Fruit fly (Drosophila melanogaster) whole organism, adult: ENCODE measurements around the gene Ctr1B.
A peak's percentile ranks its signal among the peaks of the same experiment; 100 is the strongest.

Source experiments
- CG11617 ChIP-seq: fragments of 200-800 bp; sonication (Bioruptor generic); optimal IDR thresholded peaks from 2 replicates; lab custom pipeline; 2017; ENCODE audit warnings: mild to moderate bottlenecking, missing biosample characterization, missing genetic modification reagents, missing genetic modification characterization
- CG12768 ChIP-seq: fragments of 200-800 bp; sonication (Bioruptor generic); optimal IDR thresholded peaks from 2 replicates; lab custom pipeline; 2017; ENCODE audit warnings: missing biosample characterization, missing genetic modification characterization, mild to moderate bottlenecking, moderate library complexity, missing genetic modification reagents
- CG14711 ChIP-seq: fragments of 200-800 bp; sonication (Bioruptor generic); optimal IDR thresholded peaks from 2 replicates; lab custom pipeline; 2018; ENCODE audit warnings: missing biosample characterization, mild to moderate bottlenecking, missing genetic modification characterization, moderate library complexity
- CG1620 ChIP-seq: fragments of 200-800 bp; sonication (Bioruptor generic); optimal IDR thresholded peaks from 2 replicates; lab custom pipeline; 2016; ENCODE audit warnings: missing biosample characterization, missing genetic modification characterization
- CG33017 ChIP-seq: fragments of 200-800 bp; sonication (Bioruptor generic); optimal IDR thresholded peaks from 2 replicates; lab custom pipeline; 2018; ENCODE audit warnings: missing biosample characterization, mild to moderate bottlenecking, missing genetic modification characterization, moderate library complexity
- CG5204 ChIP-seq: fragments of 200-800 bp; sonication (Bioruptor generic); optimal IDR thresholded peaks from 2 replicates; lab custom pipeline; 2016; ENCODE audit warnings: missing biosample characterization, missing genetic modification characterization
- CG7045 ChIP-seq: fragments of 200-800 bp; sonication (Bioruptor generic); optimal IDR thresholded peaks from 2 replicates; lab custom pipeline; 2017; ENCODE audit warnings: missing biosample characterization, mild to moderate bottlenecking, missing genetic modification characterization
- CG7101 ChIP-seq: fragments of 200-800 bp; sonication (Bioruptor generic); optimal IDR thresholded peaks from 2 replicates; lab custom pipeline; 2018; ENCODE audit warnings: missing biosample characterization, mild to moderate bottlenecking, missing genetic modification characterization, moderate library complexity
- Clk ChIP-seq: fragments of 200-800 bp; sonication (Bioruptor generic); optimal IDR thresholded peaks from 2 replicates; lab custom pipeline; 2017; ENCODE audit warnings: missing biosample characterization, missing genetic modification characterization
- Crg-1 ChIP-seq: fragments of 200-800 bp; sonication (Bioruptor generic); optimal IDR thresholded peaks from 2 replicates; lab custom pipeline; 2016; ENCODE audit warnings: missing biosample characterization, missing genetic modification characterization
- Hr96 ChIP-seq: fragments of 200-800 bp; sonication (Bioruptor generic); optimal IDR thresholded peaks from 2 replicates; lab custom pipeline; 2016; ENCODE audit warnings: missing biosample characterization, missing genetic modification characterization
- Mnt ChIP-seq: fragments of 200-800 bp; sonication (Bioruptor generic); optimal IDR thresholded peaks from 2 replicates; lab custom pipeline; 2016; ENCODE audit warnings: missing biosample characterization, mild to moderate bottlenecking, missing genetic modification characterization
- bab1 ChIP-seq: fragments of 200-800 bp; sonication (Bioruptor generic); optimal IDR thresholded peaks from 3 replicates; lab custom pipeline; 2019; ENCODE audit warnings: missing biosample characterization, mild to moderate bottlenecking, missing genetic modification characterization, moderate library complexity
- cic ChIP-seq: fragments of 200-800 bp; sonication (Bioruptor generic); optimal IDR thresholded peaks from 2 replicates; lab custom pipeline; 2017; ENCODE audit warnings: missing biosample characterization, mild to moderate bottlenecking, missing genetic modification characterization, moderate library complexity
- cnc ChIP-seq, 2 experiments: fragments of >200 bp; optimal IDR thresholded peaks; 2 replicates each; lab custom pipeline; 2017
- kay ChIP-seq: fragments of 200-800 bp; sonication (Bioruptor generic); peaks from one replicate; lab custom pipeline; 2016; ENCODE audit warnings: missing biosample characterization, missing genetic modification characterization, borderline replicate concordance
- ovo ChIP-seq: fragments of 200-800 bp; sonication (Bioruptor generic); optimal IDR thresholded peaks from 2 replicates; lab custom pipeline; 2016; ENCODE audit warnings: missing biosample characterization, missing genetic modification characterization
- pad ChIP-seq: fragments of 200-800 bp; sonication (Bioruptor generic); optimal IDR thresholded peaks from 3 replicates; lab custom pipeline; 2017; ENCODE audit warnings: missing biosample characterization, missing genetic modification characterization, mild to moderate bottlenecking, moderate library complexity, missing genetic modification reagents
- tj ChIP-seq: fragments of 200-800 bp; sonication (Bioruptor generic); optimal IDR thresholded peaks from 3 replicates; lab custom pipeline; 2017; ENCODE audit warnings: missing biosample characterization, mild to moderate bottlenecking, missing genetic modification characterization, moderate library complexity
- toe ChIP-seq: fragments of 200-800 bp; sonication (Bioruptor generic); optimal IDR thresholded peaks from 2 replicates; lab custom pipeline; 2016; ENCODE audit warnings: missing biosample characterization, missing genetic modification characterization

The Ctr1B gene

dm6 chr3R:8347835-8348234, 30.4 kb downstream of the Ctr1B start:
- TF ChIP-seq cnc (optimal IDR thresholded peaks at IDR 0.05; lab: Kevin White, UChicago) (no peak), CG1620 (GFP tag; lab: Kevin White, UChicago) (no peak), CG14711 (no peak), CG5204 (GFP tag; lab: Kevin White, UChicago) (no peak)

DNA sequence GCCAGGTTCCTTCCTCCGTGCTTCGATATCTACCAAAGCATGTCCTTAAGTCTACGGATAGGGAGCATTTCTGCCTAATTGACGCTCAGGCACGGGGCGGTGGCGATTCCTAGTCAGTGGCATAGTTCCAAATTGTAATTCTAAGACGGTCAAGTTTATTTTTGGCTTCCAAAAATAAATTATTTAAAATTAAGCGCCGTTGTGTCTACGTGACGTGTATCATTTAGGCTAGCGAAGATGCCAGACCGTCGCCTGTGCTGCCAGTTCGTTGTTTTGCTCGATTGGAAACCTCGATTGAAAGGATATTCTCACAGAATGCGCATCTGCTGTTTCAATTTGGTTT, 31.7 kb downstream of the Ctr1B start:
- TF ChIP-seq kay (GFP tag; lab: Kevin White, UChicago), result no peak
- TF ChIP-seq cnc (optimal IDR thresholded peaks at IDR 0.05; lab: Kevin White, UChicago), result no peak
- TF ChIP-seq CG33017 (tag; lab: Kevin White, UChicago), result no peak
- no peak for TF ChIP-seq cic (GFP tag; lab: Kevin White, UChicago)
- TF ChIP-seq ovo (GFP tag; lab: Kevin White, UChicago), result no peak
- TF ChIP-seq CG11617 (GFP tag; lab: Kevin White, UChicago), result no peak
- no peak for TF ChIP-seq Hr96
- no peak for TF ChIP-seq bab1 (GFP tag; lab: Kevin White, UChicago)
- TF ChIP-seq toe (GFP tag; lab: Kevin White, UChicago), result no peak
- TF ChIP-seq Crg-1 (GFP tag; lab: Kevin White, UChicago), result no peak
- no peak for TF ChIP-seq CG14711
- TF ChIP-seq Mnt (GFP tag; lab: Kevin White, UChicago), result no peak
- no peak for TF ChIP-seq CG5204 (GFP tag; lab: Kevin White, UChicago)
- no peak for TF ChIP-seq CG7045 (GFP tag; lab: Kevin White, UChicago)
- no peak for TF ChIP-seq tj (GFP tag; lab: Kevin White, UChicago)
- no peak for TF ChIP-seq CG12768 (GFP tag; lab: Kevin White, UChicago)

- TF ChIP-seq Mnt (GFP tag; lab: Kevin White, UChicago) (peak; percentile 21), Clk (GFP tag; lab: Kevin White, UChicago) (no peak), CG11617 (GFP tag; lab: Kevin White, UChicago) (peak; percentile 45), CG1620 (GFP tag; lab: Kevin White, UChicago) (peak; percentile 56), CG7045 (GFP tag; lab: Kevin White, UChicago) (no peak), CG14711 (no peak), bab1 (GFP tag; lab: Kevin White, UChicago) (peak; percentile 46), kay (GFP tag; lab: Kevin White, UChicago) (no peak), ovo (GFP tag; lab: Kevin White, UChicago) (no peak), cic (GFP tag; lab: Kevin White, UChicago) (peak; percentile 14), CG7101 (tag; lab: Kevin White, UChicago) (peak; percentile 7), Crg-1 (GFP tag; lab: Kevin White, UChicago) (no peak), cnc (optimal IDR thresholded peaks at IDR 0.05; lab: Kevin White, UChicago) (no peak), CG12768 (GFP tag; lab: Kevin White, UChicago) (peak; percentile 69), CG5204 (GFP tag; lab: Kevin White, UChicago) (no peak), tj (GFP tag; lab: Kevin White, UChicago) (peak; percentile 45), toe (GFP tag; lab: Kevin White, UChicago) (peak; percentile 63), Hr96 (no peak), CG33017 (tag; lab: Kevin White, UChicago) (no peak), pad (peak; percentile 18)
Observed at dm6 chr3R:8349449-8350115, 32.2 kb downstream of the Ctr1B start, which contains the start of gene Atg13. TSS of gene Atg13 (plus strand) at chr3R:8349815.

DNA sequence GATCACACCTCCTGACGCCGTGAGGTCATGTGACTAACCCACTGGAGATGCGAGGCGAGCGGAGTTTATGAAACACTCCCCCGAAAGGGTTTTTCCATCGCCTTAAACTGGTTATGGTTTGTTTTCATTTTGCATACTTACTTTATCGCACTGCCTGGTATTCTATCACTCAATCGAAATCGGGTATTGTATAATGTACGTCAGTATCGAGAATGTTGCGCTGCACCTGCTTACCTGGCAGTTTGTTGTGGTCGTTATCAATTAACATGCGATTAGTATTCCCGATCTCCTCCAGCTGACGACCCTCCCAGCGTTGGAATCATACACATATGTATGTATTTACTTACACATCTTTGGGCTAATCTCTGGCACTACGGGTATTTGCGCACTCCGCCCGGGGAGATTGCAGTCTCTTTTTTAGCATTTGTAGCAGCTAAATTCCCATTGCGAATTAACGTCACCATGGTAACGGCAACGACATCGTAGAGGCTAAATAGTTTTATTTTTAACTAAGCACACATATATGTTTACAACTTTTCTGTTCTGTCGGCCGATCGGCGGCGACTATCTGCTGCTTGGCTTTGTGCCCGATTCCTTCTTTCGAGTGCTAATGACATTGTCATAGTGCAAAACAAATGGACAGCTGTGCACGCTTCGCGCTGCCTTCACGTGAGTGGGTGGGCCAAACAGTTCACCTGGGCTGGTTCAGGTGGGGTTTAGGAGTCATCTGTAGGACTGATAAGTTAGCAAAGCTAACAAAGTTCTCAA, 35.7 kb downstream of the Ctr1B start:
- TF ChIP-seq cnc (optimal IDR thresholded peaks at IDR 0.05; lab: Kevin White, UChicago) (no peak), ovo (GFP tag; lab: Kevin White, UChicago) (no peak), tj (GFP tag; lab: Kevin White, UChicago) (peak; percentile 62), CG12768 (GFP tag; lab: Kevin White, UChicago) (peak; percentile 43), CG7101 (tag; lab: Kevin White, UChicago) (no peak), CG14711 (no peak), pad (no peak), CG11617 (GFP tag; lab: Kevin White, UChicago) (no peak), Crg-1 (GFP tag; lab: Kevin White, UChicago) (no peak), bab1 (GFP tag; lab: Kevin White, UChicago) (no peak), cic (GFP tag; lab: Kevin White, UChicago) (peak; percentile 92), toe (GFP tag; lab: Kevin White, UChicago) (peak; percentile 40), Clk (GFP tag; lab: Kevin White, UChicago) (no peak), Hr96 (no peak), Mnt (GFP tag; lab: Kevin White, UChicago) (peak; percentile 51), CG33017 (tag; lab: Kevin White, UChicago) (no peak), kay (GFP tag; lab: Kevin White, UChicago) (peak; percentile 92), CG5204 (GFP tag; lab: Kevin White, UChicago) (no peak), CG1620 (GFP tag; lab: Kevin White, UChicago) (no peak), CG7045 (GFP tag; lab: Kevin White, UChicago) (no peak)

DNA sequence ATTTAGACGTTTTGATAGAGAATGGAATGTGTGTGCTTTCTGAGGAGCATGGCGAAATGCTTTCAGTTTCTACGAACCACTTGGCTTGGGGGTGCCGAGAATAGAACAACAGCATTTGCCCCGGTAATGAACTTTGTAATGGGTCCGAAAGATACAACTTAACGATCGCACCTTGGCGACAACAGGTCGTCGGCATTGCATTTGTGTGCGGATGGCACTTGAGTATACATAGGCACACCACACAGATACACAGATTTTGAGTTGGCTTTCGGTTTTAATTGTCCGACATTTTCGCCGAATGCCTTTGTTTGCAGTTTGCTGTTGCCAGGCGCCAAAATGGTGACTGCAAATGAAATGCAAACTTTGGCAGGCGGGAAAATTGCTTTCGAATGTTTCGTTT, 36.6 kb downstream of the Ctr1B start:
- TF ChIP-seq CG5204 (GFP tag; lab: Kevin White, UChicago) (peak; percentile 39), toe (GFP tag; lab: Kevin White, UChicago) (peak; percentile 45), Hr96 (peak; percentile 67), CG12768 (GFP tag; lab: Kevin White, UChicago) (peak; percentile 94), Crg-1 (GFP tag; lab: Kevin White, UChicago) (no peak)
